Worm (Caenorhabditis elegans): ENCODE measurements around the gene Y73B6BL.289.

ce11 chrIV:6377335-6378069, 30.2 kb downstream of the Y73B6BL.289 start:
- TF ChIP-seq flt-1 (GFP tag; IDR thresholded peaks at IDR 0.05) (no peak), tbx-11 (GFP tag; IDR thresholded peaks at IDR 0.05) (no peak), ceh-36 (tag; optimal IDR thresholded peaks at IDR 0.05) (no peak), ama-1 (optimal IDR thresholded peaks at IDR 0.05) (no peak), ceh-13 (GFP tag; optimal IDR thresholded peaks at IDR 0.05) (no peak), tra-4 (tag; optimal IDR thresholded peaks at IDR 0.05) (no peak)

All from whole organism, early embryonic.